Worm (Caenorhabditis elegans): ENCODE data around the gene dmd-5.

ce11 chrII:5779866-5780265, 5.8 kb upstream of the dmd-5 start:
- TF ChIP-seq nfya-1 (tag; optimal IDR thresholded peaks at IDR 0.05) (peak; percentile 33), sox-4 (tag; optimal IDR thresholded peaks at IDR 0.05) (no peak), unc-86 (tag; optimal IDR thresholded peaks at IDR 0.05) (no peak), hlh-15 (tag; optimal IDR thresholded peaks at IDR 0.05) (no peak), nhr-11 (tag; optimal IDR thresholded peaks at IDR 0.05) (no peak), unc-55 (GFP tag; optimal IDR thresholded peaks at IDR 0.05) (peak; percentile 42), lin-11 (tag; optimal IDR thresholded peaks at IDR 0.05) (no peak), elt-2 (tag; optimal IDR thresholded peaks at IDR 0.05) (no peak), fkh-10 (GFP tag; optimal IDR thresholded peaks at IDR 0.05) (no peak), pag-3 (tag; optimal IDR thresholded peaks at IDR 0.05; ENCODE audit: borderline replicate concordance) (no peak), nhr-232 (tag; optimal IDR thresholded peaks at IDR 0.05) (no peak), ama-1 (optimal IDR thresholded peaks at IDR 0.05) (no peak), T23F11.4 (GFP tag; optimal IDR thresholded peaks at IDR 0.05) (no peak)

All from whole organism, late embryonic.